Worm (Caenorhabditis elegans): ENCODE results near the gene fbxb-19.

fbxb-19 gene

ce11 chrII:1728253-1728652, 39.3 kb upstream of the fbxb-19 start, which contains the start of gene btb-9:
TSS of gene btb-9 (plus strand) at chrII:1728506.
- no peak for TF ChIP-seq snpc-4 (tag; optimal IDR thresholded peaks at IDR 0.05)
- TF ChIP-seq pqm-1 (tag; optimal IDR thresholded peaks at IDR 0.05) = peak; percentile 89
- TF ChIP-seq nhr-67 (tag; optimal IDR thresholded peaks at IDR 0.05) = no peak
- TF ChIP-seq ceh-9 (tag; optimal IDR thresholded peaks at IDR 0.05) = no peak
- no peak for TF ChIP-seq elt-3 (tag; optimal IDR thresholded peaks at IDR 0.05)
- no peak for TF ChIP-seq nhr-28 (tag; optimal IDR thresholded peaks at IDR 0.05)
- no peak for TF ChIP-seq fkh-2 (tag; optimal IDR thresholded peaks at IDR 0.05)
- no peak for TF ChIP-seq pha-4 (tag; optimal IDR thresholded peaks at IDR 0.05)
- TF ChIP-seq unc-39 (tag; optimal IDR thresholded peaks at IDR 0.05) = no peak
- no peak for TF ChIP-seq daf-12 (tag; optimal IDR thresholded peaks at IDR 0.05)
- no peak for TF ChIP-seq hmg-11 (tag; optimal IDR thresholded peaks at IDR 0.05)
- no peak for TF ChIP-seq lin-15B (tag; optimal IDR thresholded peaks at IDR 0.05)
- peak; percentile 92 for TF ChIP-seq elt-2 (tag; optimal IDR thresholded peaks at IDR 0.05)

ce11 chrII:1725735-1726134, 36.8 kb upstream of the fbxb-19 start, which contains the start of gene F45C12.17:
TSS of gene F45C12.17 (plus strand) at chrII:1726111.
- TF ChIP-seq zag-1 (tag; optimal IDR thresholded peaks at IDR 0.05) (no peak), lin-15B (tag; optimal IDR thresholded peaks at IDR 0.05) (no peak), ceh-28 (tag; optimal IDR thresholded peaks at IDR 0.05) (no peak), lsy-12 (tag; optimal IDR thresholded peaks at IDR 0.05) (no peak), nhr-76 (tag; optimal IDR thresholded peaks at IDR 0.05) (no peak)

ce11 chrII:1724314-1724713, 35.3 kb upstream of the fbxb-19 start, which contains the start of gene fbxb-11:
TSS of gene fbxb-11 (plus strand) at chrII:1724614.
- TF ChIP-seq ama-1 (optimal IDR thresholded peaks at IDR 0.05) (no peak), nhr-25 (tag; optimal IDR thresholded peaks at IDR 0.05) (no peak), ceh-82 (tag; optimal IDR thresholded peaks at IDR 0.05) (no peak), ZK546.5 (tag; optimal IDR thresholded peaks at IDR 0.05) (no peak), nhr-28 (tag; optimal IDR thresholded peaks at IDR 0.05) (no peak), nhr-237 (tag; optimal IDR thresholded peaks at IDR 0.05) (no peak), pqm-1 (tag; optimal IDR thresholded peaks at IDR 0.05) (no peak), R02D3.7 (tag; optimal IDR thresholded peaks at IDR 0.05) (no peak), lsy-12 (tag; optimal IDR thresholded peaks at IDR 0.05) (no peak), egl-5 (tag; optimal IDR thresholded peaks at IDR 0.05) (no peak), elt-3 (tag; optimal IDR thresholded peaks at IDR 0.05) (no peak), nhr-12 (tag; optimal IDR thresholded peaks at IDR 0.05) (no peak), snpc-4 (tag; optimal IDR thresholded peaks at IDR 0.05) (no peak), pha-4 (tag; optimal IDR thresholded peaks at IDR 0.05) (no peak)

- TF ChIP-seq nhr-11 (tag; optimal IDR thresholded peaks at IDR 0.05) (no peak), tbx-2 (tag; optimal IDR thresholded peaks at IDR 0.05) (no peak)
These were observed 33.4 kb upstream of the fbxb-19 start, which contains the start of the genes fbxb-5 and btb-8 for ce11 chrII:1722394-1722793. TSS of gene fbxb-5 (minus strand) at chrII:1722494. TSS of gene btb-8 (plus strand) at chrII:1722770.

- TF ChIP-seq nhr-23 (tag; optimal IDR thresholded peaks at IDR 0.05) = no peak
- no peak for TF ChIP-seq elt-1 (tag; optimal IDR thresholded peaks at IDR 0.05)
- no peak for TF ChIP-seq nhr-28 (tag; optimal IDR thresholded peaks at IDR 0.05)
- TF ChIP-seq fkh-2 (tag; optimal IDR thresholded peaks at IDR 0.05) = no peak
- no peak for TF ChIP-seq nfya-1 (tag; optimal IDR thresholded peaks at IDR 0.05; ENCODE audit: insufficient read depth)
These were observed 30.2 kb upstream of the fbxb-19 start, which contains the start of gene fbxb-48 for ce11 chrII:1719153-1719552. TSS of gene fbxb-48 (minus strand) at chrII:1719253.

- TF ChIP-seq elt-2 (tag; optimal IDR thresholded peaks at IDR 0.05) (no peak), ZK546.5 (tag; optimal IDR thresholded peaks at IDR 0.05) (no peak), fkh-2 (tag; optimal IDR thresholded peaks at IDR 0.05) (no peak), fos-1 (tag; optimal IDR thresholded peaks at IDR 0.05) (no peak), nhr-67 (tag; optimal IDR thresholded peaks at IDR 0.05) (no peak), snpc-4 (tag; optimal IDR thresholded peaks at IDR 0.05) (no peak), ztf-11 (tag; optimal IDR thresholded peaks at IDR 0.05) (no peak), nhr-43 (tag; optimal IDR thresholded peaks at IDR 0.05; ENCODE audit: poor library complexity, severe bottlenecking) (no peak), eor-1 (tag; optimal IDR thresholded peaks at IDR 0.05) (no peak), egl-5 (tag; optimal IDR thresholded peaks at IDR 0.05) (no peak), egl-27 (tag; optimal IDR thresholded peaks at IDR 0.05) (no peak), pha-4 (tag; optimal IDR thresholded peaks at IDR 0.05) (no peak), unc-62 (GFP tag; optimal IDR thresholded peaks at IDR 0.05) (no peak), mml-1 (tag; optimal IDR thresholded peaks at IDR 0.05) (no peak), nhr-25 (tag; optimal IDR thresholded peaks at IDR 0.05) (no peak), R02D3.7 (tag; optimal IDR thresholded peaks at IDR 0.05) (no peak), elt-3 (tag; optimal IDR thresholded peaks at IDR 0.05) (no peak), ceh-82 (tag; optimal IDR thresholded peaks at IDR 0.05) (no peak)
These were observed 25.9 kb upstream of the fbxb-19 start, which contains the start of gene btb-6 for ce11 chrII:1714772-1715353. TSS of gene btb-6 (plus strand) at chrII:1715303.
